Worm (Caenorhabditis elegans): ENCODE measurements around the gene T19D2.13.

The T19D2.13 gene

DNA sequence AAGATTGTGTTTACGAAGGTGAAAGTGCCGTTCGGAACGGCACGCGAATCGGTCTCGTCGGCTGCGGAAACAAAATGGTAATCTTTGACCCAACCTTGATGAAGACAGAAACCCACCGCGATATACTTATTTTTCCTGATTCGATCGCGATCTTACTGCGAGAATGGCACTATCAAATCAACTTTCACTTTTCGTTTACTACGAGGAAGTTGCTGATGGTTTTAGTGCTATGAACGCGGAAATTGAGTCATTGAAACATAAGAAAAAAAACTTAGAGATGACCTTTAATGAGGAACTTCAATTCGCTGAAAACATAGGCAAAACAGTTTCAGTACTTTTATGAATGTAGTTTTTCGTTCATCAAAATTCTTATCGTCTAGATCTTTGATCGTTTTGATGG lies 9.5 kb downstream of the T19D2.13 start:
- TF ChIP-seq eyg-1 (tag; optimal IDR thresholded peaks at IDR 0.05), result no peak
- no peak for TF ChIP-seq ceh-34 (tag; optimal IDR thresholded peaks at IDR 0.05)
- no peak for TF ChIP-seq fax-1 (tag; optimal IDR thresholded peaks at IDR 0.05)
- TF ChIP-seq che-1 (tag; optimal IDR thresholded peaks at IDR 0.05), result no peak
- no peak for TF ChIP-seq hlh-15 (tag; optimal IDR thresholded peaks at IDR 0.05)
- no peak for TF ChIP-seq sox-2 (GFP tag; IDR thresholded peaks at IDR 0.05)
- TF ChIP-seq sox-4 (tag; optimal IDR thresholded peaks at IDR 0.05), result no peak
- TF ChIP-seq sdc-2 (tag; optimal IDR thresholded peaks at IDR 0.05), result no peak
- no peak for TF ChIP-seq ets-4 (tag; optimal IDR thresholded peaks at IDR 0.05)
- no peak for TF ChIP-seq ttx-3 (tag; optimal IDR thresholded peaks at IDR 0.05)
- TF ChIP-seq pat-9 (tag; optimal IDR thresholded peaks at IDR 0.05), result no peak
- no peak for TF ChIP-seq ceh-45 (GFP tag; IDR thresholded peaks at IDR 0.05)
- no peak for TF ChIP-seq ceh-14 (tag; optimal IDR thresholded peaks at IDR 0.05)
- TF ChIP-seq ceh-24 (tag; optimal IDR thresholded peaks at IDR 0.05), result no peak
- no peak for TF ChIP-seq ztf-16 (tag; optimal IDR thresholded peaks at IDR 0.05)
- no peak for TF ChIP-seq nhr-232 (tag; optimal IDR thresholded peaks at IDR 0.05)

DNA sequence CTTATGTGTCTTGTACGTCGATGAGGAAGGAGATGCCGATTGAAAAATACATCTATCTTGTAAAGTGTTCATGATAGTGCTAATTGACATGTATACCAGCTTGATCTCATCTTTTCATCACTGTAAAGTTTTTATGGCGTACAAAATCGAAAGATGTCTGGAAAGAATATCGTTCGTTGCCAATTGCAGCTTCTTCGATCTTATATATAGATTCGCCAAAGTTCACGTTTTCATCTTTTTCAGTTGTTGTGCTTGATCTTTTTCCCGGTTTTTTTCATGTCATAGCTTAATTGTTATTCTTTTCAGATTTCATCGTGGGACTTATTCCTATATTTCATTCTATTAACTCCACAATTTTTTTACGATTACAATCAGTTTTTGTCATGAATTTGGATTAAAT lies 10.8 kb downstream of the T19D2.13 start, which contains the start of gene adt-3:
Gene adt-3 (plus strand): TSS at position 301 of the 400 bp plus-strand sequence.
- TF ChIP-seq ceh-18 (tag; optimal IDR thresholded peaks at IDR 0.05) (no peak), rnt-1 (tag; optimal IDR thresholded peaks at IDR 0.05) (no peak), nhr-232 (tag; optimal IDR thresholded peaks at IDR 0.05) (no peak), fax-1 (tag; optimal IDR thresholded peaks at IDR 0.05) (no peak), pha-4 (tag; optimal IDR thresholded peaks at IDR 0.05) (no peak), ceh-22 (tag; optimal IDR thresholded peaks at IDR 0.05) (no peak), hlh-13 (GFP tag; optimal IDR thresholded peaks at IDR 0.05) (no peak), ahr-1 (tag; optimal IDR thresholded peaks at IDR 0.05) (no peak), ceh-2 (tag; optimal IDR thresholded peaks at IDR 0.05) (no peak), sox-4 (tag; optimal IDR thresholded peaks at IDR 0.05) (no peak), elt-4 (tag; optimal IDR thresholded peaks at IDR 0.05) (no peak), fkh-10 (GFP tag; optimal IDR thresholded peaks at IDR 0.05) (no peak)

DNA sequence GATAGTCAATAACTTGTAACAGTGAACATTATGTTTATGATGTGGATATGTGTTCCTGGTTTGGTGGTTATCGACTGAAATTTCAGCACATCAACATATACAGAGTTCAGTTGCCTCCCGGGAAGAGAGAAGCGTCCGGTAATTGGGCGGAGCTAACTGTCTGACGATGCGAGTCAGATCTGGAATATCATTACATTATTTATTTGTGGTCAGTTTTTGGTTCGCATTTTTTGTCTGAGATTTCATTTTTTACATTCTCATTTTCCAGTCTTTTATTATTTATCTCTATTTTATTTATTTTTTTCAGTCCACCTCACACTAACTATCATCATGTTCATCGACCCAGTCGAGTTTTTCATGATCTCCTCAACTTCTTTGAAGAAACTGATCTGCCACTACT lies 16.4 kb downstream of the T19D2.13 start, which contains the start of gene T22B2.1:
Gene T22B2.1 (plus strand): TSS at position 301 of the 400 bp plus-strand sequence.
- TF ChIP-seq tbx-7 (tag; optimal IDR thresholded peaks at IDR 0.05), result no peak
- TF ChIP-seq dmd-4 (tag; optimal IDR thresholded peaks at IDR 0.05; ENCODE audit: borderline replicate concordance), result no peak

DNA sequence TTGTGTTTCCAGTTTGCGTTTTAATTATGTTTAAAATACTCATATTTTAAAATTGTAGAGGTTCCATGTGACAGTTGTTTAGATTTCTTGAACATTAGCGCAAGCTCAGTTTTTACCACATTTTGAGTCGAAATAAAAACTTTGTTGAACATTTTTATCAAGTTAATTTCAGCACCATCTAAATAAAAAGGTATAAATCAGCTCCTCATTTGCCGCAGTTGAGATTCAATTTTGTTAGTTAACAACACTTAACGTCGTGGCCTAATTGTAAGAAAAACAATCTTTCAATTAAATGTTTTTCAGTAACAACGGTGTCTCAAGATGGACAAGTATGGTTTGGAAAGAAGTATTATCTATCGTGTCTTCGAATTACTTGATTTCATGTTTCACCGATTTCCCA lies 21.4 kb downstream of the T19D2.13 start:
- no peak for TF ChIP-seq nhr-11 (tag; optimal IDR thresholded peaks at IDR 0.05)
- no peak for TF ChIP-seq fkh-6 (tag; optimal IDR thresholded peaks at IDR 0.05)
- no peak for TF ChIP-seq elt-2 (tag; optimal IDR thresholded peaks at IDR 0.05)
- TF ChIP-seq pag-3 (tag; optimal IDR thresholded peaks at IDR 0.05; ENCODE audit: borderline replicate concordance), result no peak
- TF ChIP-seq ceh-30 (tag; optimal IDR thresholded peaks at IDR 0.05), result no peak
- no peak for TF ChIP-seq rnt-1 (tag; optimal IDR thresholded peaks at IDR 0.05)
- TF ChIP-seq nfya-1 (tag; optimal IDR thresholded peaks at IDR 0.05), result no peak
- no peak for TF ChIP-seq dve-1 (tag; optimal IDR thresholded peaks at IDR 0.05)
- TF ChIP-seq tbx-7 (tag; optimal IDR thresholded peaks at IDR 0.05), result no peak
- no peak for TF ChIP-seq ceh-24 (tag; optimal IDR thresholded peaks at IDR 0.05)
- TF ChIP-seq zip-5 (tag; optimal IDR thresholded peaks at IDR 0.05), result no peak
- no peak for TF ChIP-seq hlh-15 (tag; optimal IDR thresholded peaks at IDR 0.05)
- TF ChIP-seq pha-4 (tag; optimal IDR thresholded peaks at IDR 0.05), result no peak
- no peak for TF ChIP-seq ets-4 (tag; optimal IDR thresholded peaks at IDR 0.05)
- TF ChIP-seq ceh-18 (tag; optimal IDR thresholded peaks at IDR 0.05), result no peak
- no peak for TF ChIP-seq ttx-3 (tag; optimal IDR thresholded peaks at IDR 0.05)
- no peak for TF ChIP-seq dmd-4 (tag; optimal IDR thresholded peaks at IDR 0.05; ENCODE audit: borderline replicate concordance)
- TF ChIP-seq odd-2 (tag; optimal IDR thresholded peaks at IDR 0.05), result no peak
- no peak for TF ChIP-seq unc-55 (GFP tag; optimal IDR thresholded peaks at IDR 0.05)
